Worm (Caenorhabditis elegans) whole organism, L1 larva: Measurements from ENCODE around the gene Y110A2AL.10.
"Not testable (repeated sequence)": the region's sequence is repeated elsewhere in the genome, so short reads cannot be mapped to it uniquely, and the experiment has no call there.

Experiments used
- elt-2 ChIP-seq: sonication (generic microtip); optimal IDR thresholded peaks from 2 replicates; lab custom pipeline; 2016; ENCODE audit warnings: missing genetic modification characterization, mild to moderate bottlenecking, inconsistent platforms, missing compliant biosample characterization, missing genetic modification reagents
- lir-3 ChIP-seq: sonication (generic microtip); optimal IDR thresholded peaks from 2 replicates; lab custom pipeline; 2016; ENCODE audit warnings: mild to moderate bottlenecking, missing genetic modification characterization, moderate library complexity, missing compliant biosample characterization; ENCODE audit not compliant: poor library complexity
- lsy-2 ChIP-seq, 2 experiments: fragments of 150-350 bp; optimal IDR thresholded peaks; 2 replicates each; lab custom pipeline; 2014; ENCODE audit warnings: missing biosample characterization in 2 of 2, missing genetic modification characterization in 2 of 2
- mdl-1 ChIP-seq, 2 experiments: fragments of 150-350 bp; optimal IDR thresholded peaks; 2 replicates each; lab custom pipeline; 2014 to 2017; ENCODE audit warnings: missing biosample characterization in 2 of 2, missing genetic modification characterization in 2 of 2, inconsistent platforms in 1 of 2
- nhr-12 ChIP-seq: sonication (generic microtip); optimal IDR thresholded peaks from 2 replicates; lab custom pipeline; 2017; ENCODE audit warnings: missing biosample characterization, missing genetic modification characterization
- nhr-28 ChIP-seq: fragments of 150-350 bp; optimal IDR thresholded peaks from 2 replicates; lab custom pipeline; 2014; ENCODE audit warnings: missing biosample characterization, missing genetic modification characterization
- skn-1 ChIP-seq: fragments of 150-350 bp; optimal IDR thresholded peaks from 2 replicates; lab custom pipeline; 2014; ENCODE audit warnings: missing biosample characterization, missing genetic modification characterization
- snpc-4 ChIP-seq: fragments of 150-350 bp; optimal IDR thresholded peaks from 2 replicates; lab custom pipeline; 2014; ENCODE audit warnings: missing biosample characterization, missing genetic modification characterization
- sox-4 ChIP-seq: sonication (generic microtip); optimal IDR thresholded peaks from 2 replicates; lab custom pipeline; 2016; ENCODE audit warnings: missing genetic modification characterization, missing compliant biosample characterization
- tlp-1 ChIP-seq: fragments of 150-350 bp; optimal IDR thresholded peaks from 2 replicates; lab custom pipeline; 2014; ENCODE audit warnings: missing biosample characterization, missing genetic modification characterization
- unc-30 ChIP-seq: sonication (generic microtip); optimal IDR thresholded peaks from 2 replicates; lab custom pipeline; 2017; ENCODE audit warnings: missing biosample characterization, missing genetic modification characterization

DNA sequence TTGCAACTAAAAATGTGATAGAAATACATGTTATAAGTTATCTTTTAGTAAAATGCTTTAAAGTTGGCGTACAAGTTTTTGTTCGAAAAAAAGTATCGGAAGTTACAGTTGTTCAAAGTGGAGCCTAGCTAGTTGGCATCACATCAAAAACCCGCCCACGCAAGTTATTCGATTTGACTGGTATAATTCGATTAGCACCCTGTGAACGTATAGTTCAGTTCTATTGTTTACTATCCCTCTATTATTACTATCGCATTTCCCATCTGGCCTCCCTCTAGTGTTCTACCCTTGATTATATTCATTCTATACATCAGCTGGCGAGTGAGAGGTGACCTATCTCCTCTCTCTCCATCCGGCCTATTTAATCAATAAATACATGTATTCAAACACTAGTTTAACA, 32.7 kb downstream of the Y110A2AL.10 start, which contains the start of gene Y110A2AL.4:
- TF ChIP-seq snpc-4 (tag; lab: Kevin White, UChicago); lsy-2 (tag; optimal IDR thresholded peaks at IDR 0.05; lab: Kevin White, UChicago); mdl-1 (tag; optimal IDR thresholded peaks at IDR 0.05; lab: Kevin White, UChicago); nhr-28 (tag; lab: Kevin White, UChicago); nhr-12 (tag; lab: Kevin White, UChicago); lir-3; unc-30 (tag; lab: Kevin White, UChicago); sox-4 (tag; lab: Kevin White, UChicago); tlp-1 (tag; lab: Kevin White, UChicago); elt-2 (tag; lab: Kevin White, UChicago); skn-1 (tag; lab: Kevin White, UChicago): not testable (repeated sequence)
